Fruit fly (Drosophila melanogaster) whole organism, embryonic: ENCODE measurements around the gene Cpn.
A peak's percentile ranks its signal among the peaks of the same experiment; 100 is the strongest.

Experiments
- Abd-B ChIP-seq: fragments of 200-800 bp; sonication (Bioruptor generic); optimal IDR thresholded peaks from 2 replicates; lab custom pipeline; 2018; ENCODE audit warnings: missing biosample characterization, mild to moderate bottlenecking, missing genetic modification characterization, moderate library complexity
- B-H2 ChIP-seq: fragments of 200-800 bp; sonication (Bioruptor generic); optimal IDR thresholded peaks from 2 replicates; lab custom pipeline; 2018; ENCODE audit warnings: missing biosample characterization, mild to moderate bottlenecking, missing genetic modification characterization
- CG10209 ChIP-seq: fragments of 200-800 bp; sonication (Bioruptor generic); optimal IDR thresholded peaks from 3 replicates; lab custom pipeline; 2017; ENCODE audit warnings: missing biosample characterization, mild to moderate bottlenecking, missing genetic modification characterization, missing genetic modification reagents
- CG11085 ChIP-seq: fragments of 200-800 bp; sonication (Bioruptor generic); IDR thresholded peaks from 2 replicates; pipeline ENCODE4 v1.3.6; 2022; ENCODE audit warnings: missing biosample characterization, missing genetic modification characterization
- CG15011 ChIP-seq: fragments of 200-800 bp; sonication (Bioruptor generic); optimal IDR thresholded peaks from 3 replicates; lab custom pipeline; 2018; ENCODE audit warnings: missing biosample characterization, mild to moderate bottlenecking, missing genetic modification characterization
- CG15073 ChIP-seq: fragments of 200-800 bp; sonication (Bioruptor generic); optimal IDR thresholded peaks from 2 replicates; lab custom pipeline; 2016; ENCODE audit warnings: missing biosample characterization, missing genetic modification characterization
- CG18262 ChIP-seq: fragments of 200-800 bp; optimal IDR thresholded peaks from 3 replicates; lab custom pipeline; 2019; ENCODE audit warnings: missing biosample characterization, mild to moderate bottlenecking, missing genetic modification characterization, moderate library complexity
- CG2129 ChIP-seq: fragments of 200-800 bp; sonication (Bioruptor generic); IDR thresholded peaks from 2 replicates; pipeline ENCODE4 v1.3.6; 2022; ENCODE audit warnings: missing biosample characterization, missing genetic modification characterization; ENCODE audit not compliant: partially characterized antibody
- CG30403 ChIP-seq: fragments of 200-800 bp; sonication (Bioruptor generic); optimal IDR thresholded peaks from 3 replicates; lab custom pipeline; 2016; ENCODE audit warnings: missing biosample characterization, missing genetic modification characterization
- CG31365 ChIP-seq: fragments of 200-800 bp; sonication (Bioruptor generic); optimal IDR thresholded peaks from 2 replicates; lab custom pipeline; 2018; ENCODE audit warnings: missing biosample characterization, mild to moderate bottlenecking, missing genetic modification characterization
- CG31441 ChIP-seq: fragments of 200-800 bp; sonication (Bioruptor generic); IDR thresholded peaks from 2 replicates; pipeline ENCODE4 v1.3.6; 2022; ENCODE audit warnings: missing biosample characterization, missing genetic modification characterization
- CG33213 ChIP-seq: fragments of 200-800 bp; sonication (Bioruptor generic); optimal IDR thresholded peaks from 3 replicates; lab custom pipeline; 2016; ENCODE audit warnings: missing biosample characterization, missing genetic modification characterization
- CG33557 ChIP-seq: fragments of 200-800 bp; sonication (Bioruptor generic); optimal IDR thresholded peaks from 2 replicates; lab custom pipeline; 2019; ENCODE audit warnings: missing biosample characterization, mild to moderate bottlenecking, missing genetic modification characterization, moderate library complexity
- CG3995 ChIP-seq: fragments of 200-800 bp; sonication (Bioruptor generic); optimal IDR thresholded peaks from 3 replicates; lab custom pipeline; 2016; ENCODE audit warnings: missing biosample characterization, missing genetic modification characterization
- CG6254 ChIP-seq: fragments of 200-800 bp; sonication (Bioruptor generic); optimal IDR thresholded peaks from 3 replicates; lab custom pipeline; 2017; ENCODE audit warnings: mild to moderate bottlenecking, missing biosample characterization, missing genetic modification reagents, missing genetic modification characterization
- CG6654 ChIP-seq: fragments of 200-800 bp; sonication (Bioruptor generic); optimal IDR thresholded peaks from 2 replicates; lab custom pipeline; 2017; ENCODE audit warnings: missing biosample characterization, mild to moderate bottlenecking, missing genetic modification characterization
- CG6813 ChIP-seq: fragments of 200-800 bp; sonication (Bioruptor generic); optimal IDR thresholded peaks from 2 replicates; lab custom pipeline; 2017; ENCODE audit warnings: missing biosample characterization, missing genetic modification characterization, mild to moderate bottlenecking, moderate library complexity, missing genetic modification reagents
- CG8089 ChIP-seq: fragments of 200-800 bp; sonication (Bioruptor generic); optimal IDR thresholded peaks from 3 replicates; lab custom pipeline; 2016; ENCODE audit warnings: missing biosample characterization, missing genetic modification characterization
- CG9797 ChIP-seq: fragments of 200-800 bp; sonication (Bioruptor generic); optimal IDR thresholded peaks from 3 replicates; lab custom pipeline; 2018; ENCODE audit warnings: missing biosample characterization, mild to moderate bottlenecking, missing genetic modification characterization
- Camta ChIP-seq: fragments of 200-800 bp; sonication (Bioruptor generic); optimal IDR thresholded peaks from 2 replicates; lab custom pipeline; 2016; ENCODE audit warnings: missing biosample characterization, missing genetic modification characterization
- Dip3 ChIP-seq: fragments of 200-800 bp; sonication (Bioruptor generic); optimal IDR thresholded peaks from 3 replicates; lab custom pipeline; 2016; ENCODE audit warnings: missing biosample characterization, missing genetic modification characterization
- HLH3B ChIP-seq: fragments of 200-800 bp; sonication (Bioruptor generic); IDR thresholded peaks from 2 replicates; pipeline ENCODE4 v1.3.6; 2022; ENCODE audit warnings: missing biosample characterization, missing genetic modification characterization
- Hmx ChIP-seq: fragments of 200-800 bp; sonication (Bioruptor generic); optimal IDR thresholded peaks from 2 replicates; lab custom pipeline; 2016; ENCODE audit warnings: missing biosample characterization, missing genetic modification characterization
- Jarid2 ChIP-seq: fragments of 200-800 bp; sonication (Bioruptor generic); optimal IDR thresholded peaks from 3 replicates; lab custom pipeline; 2017; ENCODE audit warnings: mild to moderate bottlenecking, missing biosample characterization, missing genetic modification reagents, missing genetic modification characterization
- MTF-1 ChIP-seq: fragments of 200-800 bp; sonication (Bioruptor generic); optimal IDR thresholded peaks from 2 replicates; lab custom pipeline; 2018; ENCODE audit warnings: missing biosample characterization, mild to moderate bottlenecking, missing genetic modification characterization, borderline replicate concordance
- Nf-YB ChIP-seq: fragments of 200-800 bp; sonication (Bioruptor generic); optimal IDR thresholded peaks from 3 replicates; lab custom pipeline; 2019; ENCODE audit warnings: missing biosample characterization, mild to moderate bottlenecking, missing genetic modification characterization, moderate library complexity
- Nf-YC ChIP-seq: fragments of 200-800 bp; optimal IDR thresholded peaks from 3 replicates; lab custom pipeline; 2019; ENCODE audit warnings: missing biosample characterization, mild to moderate bottlenecking, missing genetic modification characterization, moderate library complexity
- Opbp ChIP-seq: fragments of 200-800 bp; sonication (Bioruptor generic); IDR thresholded peaks from 3 replicates; pipeline ENCODE4 v1.3.6; 2022; ENCODE audit warnings: missing biosample characterization, missing genetic modification characterization; ENCODE audit not compliant: partially characterized antibody
- Rfx ChIP-seq: fragments of 200-800 bp; sonication (Bioruptor generic); IDR thresholded peaks from 2 replicates; pipeline ENCODE4 v1.3.6; 2022; ENCODE audit warnings: missing biosample characterization, missing genetic modification characterization
- Spps ChIP-seq: fragments of 200-800 bp; sonication (Bioruptor generic); optimal IDR thresholded peaks from 2 replicates; lab custom pipeline; 2018; ENCODE audit warnings: missing biosample characterization, mild to moderate bottlenecking, missing genetic modification characterization
- TFAM ChIP-seq: fragments of 200-800 bp; sonication (Bioruptor generic); optimal IDR thresholded peaks from 2 replicates; lab custom pipeline; 2017; ENCODE audit warnings: missing biosample characterization, missing genetic modification characterization, inconsistent platforms
- bcd ChIP-seq: fragments of 200-800 bp; sonication (Bioruptor generic); optimal IDR thresholded peaks from 2 replicates; lab custom pipeline; 2017; ENCODE audit warnings: missing biosample characterization, mild to moderate bottlenecking, missing genetic modification characterization
- chinmo ChIP-seq: fragments of 200-800 bp; sonication (Bioruptor generic); IDR thresholded peaks from 4 replicates; pipeline ENCODE4 v1.3.6; 2022; ENCODE audit warnings: missing biosample characterization, missing genetic modification characterization; ENCODE audit not compliant: partially characterized antibody
- danr ChIP-seq: fragments of 200-800 bp; sonication (Bioruptor generic); IDR thresholded peaks from 2 replicates; pipeline ENCODE4 v1.3.6; 2022; ENCODE audit warnings: missing biosample characterization, missing genetic modification characterization
- dmrt99B ChIP-seq: fragments of 200-800 bp; sonication (Bioruptor generic); optimal IDR thresholded peaks from 2 replicates; lab custom pipeline; 2018; ENCODE audit warnings: missing biosample characterization, mild to moderate bottlenecking, missing genetic modification characterization, moderate library complexity
- her ChIP-seq: fragments of 200-800 bp; sonication (Bioruptor generic); optimal IDR thresholded peaks from 2 replicates; lab custom pipeline; 2016; ENCODE audit warnings: missing biosample characterization, missing genetic modification characterization
- ind ChIP-seq: fragments of 200-800 bp; sonication (Bioruptor generic); optimal IDR thresholded peaks from 3 replicates; lab custom pipeline; 2016; ENCODE audit warnings: missing biosample characterization, missing genetic modification characterization
- inv ChIP-seq: fragments of 200-800 bp; sonication (Bioruptor generic); IDR thresholded peaks from 2 replicates; pipeline ENCODE4 v1.3.6; 2022; ENCODE audit warnings: missing biosample characterization, missing genetic modification characterization; ENCODE audit not compliant: partially characterized antibody
- jing ChIP-seq: fragments of 200-800 bp; sonication (Bioruptor generic); optimal IDR thresholded peaks from 2 replicates; lab custom pipeline; 2018; ENCODE audit warnings: missing biosample characterization, mild to moderate bottlenecking, missing genetic modification characterization
- knrl ChIP-seq: fragments of 200-800 bp; sonication (Bioruptor generic); IDR thresholded peaks from 3 replicates; pipeline ENCODE4 v1.3.6; 2022; ENCODE audit warnings: missing biosample characterization, missing genetic modification characterization; ENCODE audit not compliant: partially characterized antibody
- lmd ChIP-seq: fragments of 200-800 bp; sonication (Bioruptor generic); IDR thresholded peaks from 2 replicates; pipeline ENCODE4 v1.3.6; 2022; ENCODE audit warnings: missing biosample characterization, missing genetic modification characterization
- sc ChIP-seq, 3 experiments: fragments of >200 bp in 2 of 3; fragments of 200-800 bp in 1 of 3; sonication (Bioruptor generic) in 1 of 3; optimal IDR thresholded peaks; 2 replicates in 2 of 3; 3 replicates in 1 of 3; lab custom pipeline; 2017; ENCODE audit warnings: mild to moderate bottlenecking in 1 of 3, missing biosample characterization in 1 of 3, missing genetic modification characterization in 1 of 3, missing genetic modification reagents in 1 of 3
- sd ChIP-seq: fragments of 200-800 bp; sonication (Bioruptor generic); optimal IDR thresholded peaks from 3 replicates; lab custom pipeline; 2018; ENCODE audit warnings: missing biosample characterization, mild to moderate bottlenecking, missing genetic modification characterization, moderate library complexity
- shn ChIP-seq: fragments of 200-800 bp; sonication (Bioruptor generic); optimal IDR thresholded peaks from 3 replicates; lab custom pipeline; 2016; ENCODE audit warnings: missing biosample characterization, missing genetic modification characterization
- sima ChIP-seq: fragments of 200-800 bp; sonication (Bioruptor generic); optimal IDR thresholded peaks from 2 replicates; lab custom pipeline; 2016; ENCODE audit warnings: missing biosample characterization, missing genetic modification characterization
- stc ChIP-seq: fragments of 200-800 bp; sonication (Bioruptor generic); IDR thresholded peaks from 2 replicates; pipeline ENCODE4 v1.3.6; 2022; ENCODE audit warnings: missing biosample characterization, missing genetic modification characterization
- sug ChIP-seq: fragments of 200-800 bp; optimal IDR thresholded peaks from 2 replicates; lab custom pipeline; 2019; ENCODE audit warnings: missing biosample characterization, mild to moderate bottlenecking, missing genetic modification characterization, moderate library complexity
- unc-4 ChIP-seq: fragments of 200-800 bp; sonication (Bioruptor generic); IDR thresholded peaks from 2 replicates; pipeline ENCODE4 v1.3.6; 2022; ENCODE audit warnings: missing biosample characterization, missing genetic modification characterization; ENCODE audit not compliant: partially characterized antibody
- usp ChIP-seq: fragments of >200 bp; optimal IDR thresholded peaks from 2 replicates; lab custom pipeline; 2017; ENCODE audit warnings: missing biosample characterization, missing genetic modification characterization

The Cpn gene

DNA sequence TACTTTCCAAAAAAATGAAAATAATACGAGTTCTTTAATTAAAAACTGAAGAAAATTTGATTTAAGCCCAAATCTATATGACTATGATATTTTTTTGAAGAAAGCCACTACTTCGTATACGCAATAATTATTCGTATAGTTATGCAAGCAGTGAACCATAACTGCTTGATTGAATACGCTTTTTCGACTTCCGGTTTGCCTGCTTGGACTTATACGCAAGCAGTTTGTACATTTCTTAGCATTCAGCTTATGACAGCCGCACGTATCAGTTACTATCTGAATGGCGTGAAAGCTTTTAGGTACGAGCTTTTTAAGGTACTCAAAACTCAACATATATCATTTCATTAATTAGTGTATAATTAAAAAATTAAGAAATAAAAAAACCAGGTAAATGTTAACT, 44.8 kb downstream of the Cpn start (continued):
- TF ChIP-seq CG33213 (GFP tag; lab: Kevin White, UChicago) (peak; percentile 94), CG30403 (GFP tag; lab: Kevin White, UChicago) (peak; percentile 91), CG6254 (GFP tag; lab: Kevin White, UChicago) (peak; percentile 42), CG3995 (GFP tag; lab: Kevin White, UChicago) (peak; percentile 73), HLH3B (GFP tag; lab: Robert Waterston, UW) (peak; percentile 93; the same call in 1 of the 2 replicates), Nf-YB (GFP tag; lab: Kevin White, UChicago) (peak; percentile 21), Dip3 (GFP tag; lab: Kevin White, UChicago) (peak; percentile 87), chinmo (0 out of 4 replicates have a peak, but pooled peaks have one; percentile 21), CG33557 (GFP tag; lab: Kevin White, UChicago) (peak; percentile 63), Jarid2 (GFP tag; lab: Kevin White, UChicago) (peak; percentile 75), sima (GFP tag; lab: Kevin White, UChicago) (peak; percentile 81), TFAM (GFP tag; lab: Kevin White, UChicago) (peak; percentile 70), CG10209 (GFP tag; lab: Kevin White, UChicago) (peak; percentile 88), B-H2 (GFP tag; lab: Kevin White, UChicago) (peak; percentile 83), stc (peak; percentile 86), Rfx (GFP tag; lab: Robert Waterston, UW) (peak; percentile 98), CG6813 (peak; percentile 79), knrl (GFP tag; lab: Robert Waterston, UW) (peak; percentile 72), Hmx (GFP tag; lab: Kevin White, UChicago) (peak; percentile 66), her (peak; percentile 93), CG11085 (GFP tag; lab: Robert Waterston, UW) (peak; percentile 98), CG6654 (GFP tag; lab: Kevin White, UChicago) (peak; percentile 80), sc (optimal IDR thresholded peaks at IDR 0.05; lab: Kevin White, UChicago) (no peak), sc (GFP tag; optimal IDR thresholded peaks at IDR 0.05; lab: Kevin White, UChicago) (peak; percentile 77), danr (peak; percentile 83), shn (peak; percentile 94), CG9797 (GFP tag; lab: Kevin White, UChicago) (no peak), Spps (tag; lab: Kevin White, UChicago) (peak; percentile 48), Opbp (GFP tag; lab: Robert Waterston, UW) (peak; percentile 50; the same call in 1 of the 3 replicates), dmrt99B (tag; lab: Kevin White, UChicago) (peak; percentile 60), MTF-1 (GFP tag; lab: Kevin White, UChicago) (peak; percentile 80), sd (no peak), CG31365 (tag; lab: Kevin White, UChicago) (peak; percentile 98), bcd (GFP tag; lab: Kevin White, UChicago) (peak; percentile 94), CG15073 (GFP tag; lab: Kevin White, UChicago) (peak; percentile 31), Abd-B (GFP tag; lab: Kevin White, UChicago) (peak; percentile 97), ind (GFP tag; lab: Kevin White, UChicago) (peak; percentile 91), jing (GFP tag; lab: Kevin White, UChicago) (peak; percentile 83), CG31441 (peak; percentile 77), sug (tag; lab: Kevin White, UChicago) (peak; percentile 78), Nf-YC (tag; lab: Kevin White, UChicago) (peak; percentile 46), lmd (GFP tag; lab: Robert Waterston, UW) (peak; percentile 90), CG2129 (GFP tag; lab: Robert Waterston, UW) (no peak), unc-4 (GFP tag; lab: Robert Waterston, UW) (no peak), Camta (GFP tag; lab: Kevin White, UChicago) (peak; percentile 89), inv (GFP tag; lab: Robert Waterston, UW) (peak; percentile 33; the same call in 1 of the 2 replicates), CG18262 (tag; lab: Kevin White, UChicago) (peak; percentile 67), usp (GFP tag; lab: Kevin White, UChicago) (no peak), CG15011 (GFP tag; lab: Kevin White, UChicago) (peak; percentile 70), CG8089 (GFP tag; lab: Kevin White, UChicago) (peak; percentile 93)
